Worm (Caenorhabditis elegans) whole organism, L3 larva: ENCODE data around the gene cyb-1.
"Not testable (repeated sequence)": the region's sequence is repeated elsewhere in the genome, so short reads cannot be mapped to it uniquely, and the experiment has no call there.

ENCODE experiments used
- R02D3.7 ChIP-seq: fragments of 150-350 bp; optimal IDR thresholded peaks from 2 replicates; lab custom pipeline; 2014; ENCODE audit warnings: missing biosample characterization, missing genetic modification characterization
- ceh-16 ChIP-seq: sonication (generic microtip); optimal IDR thresholded peaks from 2 replicates; lab custom pipeline; 2017; ENCODE audit warnings: missing biosample characterization, missing genetic modification characterization
- ceh-28 ChIP-seq: fragments of 150-350 bp; optimal IDR thresholded peaks from 2 replicates; lab custom pipeline; 2014; ENCODE audit warnings: missing biosample characterization, missing genetic modification reagents, missing genetic modification characterization
- ceh-9 ChIP-seq: sonication (generic microtip); optimal IDR thresholded peaks from 2 replicates; lab custom pipeline; 2018; ENCODE audit warnings: missing biosample characterization, missing genetic modification characterization
- daf-12 ChIP-seq: fragments of 150-350 bp; optimal IDR thresholded peaks from 2 replicates; lab custom pipeline; 2014; ENCODE audit warnings: missing biosample characterization, missing genetic modification reagents, missing genetic modification characterization
- egl-5 ChIP-seq: fragments of 150-350 bp; optimal IDR thresholded peaks from 2 replicates; lab custom pipeline; 2017; ENCODE audit warnings: missing biosample characterization, missing genetic modification reagents, missing genetic modification characterization, inconsistent platforms
- elt-1 ChIP-seq: fragments of 150-350 bp; optimal IDR thresholded peaks from 2 replicates; lab custom pipeline; 2014; ENCODE audit warnings: missing biosample characterization, missing genetic modification characterization
- elt-2 ChIP-seq: sonication (generic microtip); optimal IDR thresholded peaks from 2 replicates; lab custom pipeline; 2016; ENCODE audit warnings: missing genetic modification reagents, mild to moderate bottlenecking, missing genetic modification characterization, missing compliant biosample characterization
- elt-3 ChIP-seq, 3 experiments: fragments of 150-350 bp in 1 of 3; sonication (generic microtip) in 2 of 3; optimal IDR thresholded peaks; 2 replicates in 2 of 3; 4 replicates in 1 of 3; lab custom pipeline; 2014 to 2017; ENCODE audit warnings: missing biosample characterization in 3 of 3, missing genetic modification characterization in 3 of 3
- eor-1 ChIP-seq, 2 experiments: fragments of 150-350 bp; optimal IDR thresholded peaks; 2 replicates each; lab custom pipeline; 2014 to 2018; ENCODE audit warnings: missing biosample characterization in 2 of 2, missing genetic modification characterization in 2 of 2
- fkh-10 ChIP-seq: sonication (generic microtip); optimal IDR thresholded peaks from 2 replicates; lab custom pipeline; 2017; ENCODE audit warnings: missing biosample characterization, missing genetic modification reagents, missing genetic modification characterization
- fkh-2 ChIP-seq: fragments of 150-350 bp; optimal IDR thresholded peaks from 2 replicates; lab custom pipeline; 2014; ENCODE audit warnings: missing biosample characterization, missing genetic modification reagents, missing genetic modification characterization
- fos-1 ChIP-seq: fragments of 150-350 bp; optimal IDR thresholded peaks from 2 replicates; lab custom pipeline; 2014; ENCODE audit warnings: missing biosample characterization, missing genetic modification characterization
- hmg-11 ChIP-seq: sonication (generic microtip); optimal IDR thresholded peaks from 2 replicates; lab custom pipeline; 2016; ENCODE audit warnings: missing genetic modification characterization, missing compliant biosample characterization
- jun-1 ChIP-seq: fragments of 150-350 bp; optimal IDR thresholded peaks from 2 replicates; lab custom pipeline; 2014; ENCODE audit warnings: missing biosample characterization, missing genetic modification reagents, missing genetic modification characterization
- lin-39 ChIP-seq: fragments of 150-350 bp; optimal IDR thresholded peaks from 2 replicates; lab custom pipeline; 2018; ENCODE audit warnings: missing biosample characterization, missing genetic modification reagents, missing genetic modification characterization
- lsy-12 ChIP-seq: sonication (generic microtip); optimal IDR thresholded peaks from 2 replicates; lab custom pipeline; 2016; ENCODE audit warnings: mild to moderate bottlenecking, missing genetic modification characterization, missing compliant biosample characterization
- mml-1 ChIP-seq: fragments of 150-350 bp; sonication (generic microtip); optimal IDR thresholded peaks from 3 replicates; lab custom pipeline; 2014; ENCODE audit warnings: missing biosample characterization, missing genetic modification characterization
- nfya-1 ChIP-seq: sonication (generic microtip); optimal IDR thresholded peaks from 2 replicates; lab custom pipeline; 2017; ENCODE audit warnings: missing genetic modification characterization, mild to moderate bottlenecking, missing compliant biosample characterization, antibody characterized with exemption, moderate library complexity; ENCODE audit not compliant: insufficient read depth
- nhr-11 ChIP-seq: fragments of 150-350 bp; optimal IDR thresholded peaks from 2 replicates; lab custom pipeline; 2014; ENCODE audit warnings: missing biosample characterization, missing genetic modification characterization
- nhr-23 ChIP-seq: fragments of 150-350 bp; optimal IDR thresholded peaks from 2 replicates; lab custom pipeline; 2014; ENCODE audit warnings: missing biosample characterization, missing genetic modification reagents, missing genetic modification characterization
- nhr-237 ChIP-seq: fragments of 150-350 bp; optimal IDR thresholded peaks from 2 replicates; lab custom pipeline; 2014; ENCODE audit warnings: missing biosample characterization, missing genetic modification characterization
- nhr-25 ChIP-seq: sonication (generic microtip); optimal IDR thresholded peaks from 2 replicates; lab custom pipeline; 2017; ENCODE audit warnings: missing biosample characterization, missing genetic modification characterization
- nhr-28 ChIP-seq: fragments of 150-350 bp; optimal IDR thresholded peaks from 2 replicates; lab custom pipeline; 2014; ENCODE audit warnings: missing biosample characterization, missing genetic modification characterization
- nhr-43 ChIP-seq: sonication (generic microtip); optimal IDR thresholded peaks from 2 replicates; lab custom pipeline; 2016; ENCODE audit warnings: mild to moderate bottlenecking, missing genetic modification characterization, missing compliant biosample characterization; ENCODE audit not compliant: poor library complexity, severe bottlenecking
- nhr-67 ChIP-seq: fragments of 150-350 bp; optimal IDR thresholded peaks from 2 replicates; lab custom pipeline; 2014; ENCODE audit warnings: missing biosample characterization, missing genetic modification characterization
- nhr-76 ChIP-seq: fragments of 150-350 bp; sonication (generic microtip); optimal IDR thresholded peaks from 5 replicates; lab custom pipeline; 2014; ENCODE audit warnings: missing biosample characterization, missing genetic modification characterization
- nhr-77 ChIP-seq: fragments of 150-350 bp; optimal IDR thresholded peaks from 2 replicates; lab custom pipeline; 2014; ENCODE audit warnings: missing biosample characterization, missing genetic modification characterization
- sea-2 ChIP-seq: fragments of 150-350 bp; sonication (generic microtip); optimal IDR thresholded peaks from 4 replicates; lab custom pipeline; 2014; ENCODE audit warnings: missing biosample characterization, missing genetic modification reagents, missing genetic modification characterization
- skn-1 ChIP-seq: fragments of 150-350 bp; optimal IDR thresholded peaks from 2 replicates; lab custom pipeline; 2014; ENCODE audit warnings: missing biosample characterization, missing genetic modification characterization
- snpc-4 ChIP-seq: fragments of 150-350 bp; optimal IDR thresholded peaks from 2 replicates; lab custom pipeline; 2014; ENCODE audit warnings: missing biosample characterization, missing genetic modification characterization
- tbx-2 ChIP-seq: sonication (generic microtip); optimal IDR thresholded peaks from 2 replicates; lab custom pipeline; 2016; ENCODE audit warnings: mild to moderate bottlenecking, missing genetic modification characterization, missing compliant biosample characterization
- unc-39 ChIP-seq: sonication (generic microtip); optimal IDR thresholded peaks from 4 replicates; lab custom pipeline; 2017; ENCODE audit warnings: missing biosample characterization, missing genetic modification characterization
- zag-1 ChIP-seq: fragments of 150-350 bp; optimal IDR thresholded peaks from 2 replicates; lab custom pipeline; 2014; ENCODE audit warnings: missing biosample characterization, missing genetic modification characterization
- ztf-11 ChIP-seq: fragments of 150-350 bp; optimal IDR thresholded peaks from 2 replicates; lab custom pipeline; 2014; ENCODE audit warnings: missing biosample characterization, missing genetic modification characterization

Gene cyb-1

ce11 chrIV:10750041-10750440, 15.0 kb downstream of the cyb-1 start, which contains the start of gene T25B9.1:
TSS of gene T25B9.1 (minus strand) at chrIV:10750141.
- TF ChIP-seq unc-39 (tag; lab: Kevin White, UChicago) (no peak), nhr-11 (tag; lab: Kevin White, UChicago) (no peak), nhr-43 (no peak), R02D3.7 (no peak), mml-1 (tag; lab: Kevin White, UChicago) (no peak), hmg-11 (tag; lab: Kevin White, UChicago) (no peak), lin-39 (tag; lab: Kevin White, UChicago) (no peak), nhr-76 (tag; lab: Kevin White, UChicago) (no peak), elt-3 (tag; optimal IDR thresholded peaks at IDR 0.05; lab: Kevin White, UChicago) (no peak), nhr-67 (tag; lab: Kevin White, UChicago) (no peak), nhr-237 (tag; lab: Kevin White, UChicago) (no peak), nhr-25 (tag; lab: Kevin White, UChicago) (no peak), ztf-11 (tag; lab: Kevin White, UChicago) (no peak), elt-1 (tag; lab: Kevin White, UChicago) (no peak), fkh-10 (GFP tag; lab: Kevin White, UChicago) (no peak), daf-12 (tag; lab: Kevin White, UChicago) (no peak), nhr-23 (tag; lab: Kevin White, UChicago) (no peak), ceh-28 (tag; lab: Kevin White, UChicago) (no peak)

ce11 chrIV:10751740-10752139, 16.7 kb downstream of the cyb-1 start, which contains the start of gene T25B9.2:
TSS of gene T25B9.2 (minus strand) at chrIV:10751840.
- not testable (repeated sequence) for TF ChIP-seq nhr-237 (tag; lab: Kevin White, UChicago); nhr-28 (tag; lab: Kevin White, UChicago); eor-1 (tag; optimal IDR thresholded peaks at IDR 0.05; lab: Kevin White, UChicago)

- TF ChIP-seq lsy-12 = no peak
- no peak for TF ChIP-seq nhr-25 (tag; lab: Kevin White, UChicago)
- no peak for TF ChIP-seq snpc-4 (tag; lab: Kevin White, UChicago)
- no peak for TF ChIP-seq nhr-28 (tag; lab: Kevin White, UChicago)
- TF ChIP-seq skn-1 = no peak
- TF ChIP-seq ceh-16 = no peak
- no peak for TF ChIP-seq mml-1 (tag; lab: Kevin White, UChicago)
- no peak for TF ChIP-seq eor-1 (tag; optimal IDR thresholded peaks at IDR 0.05; lab: Kevin White, UChicago)
- no peak for TF ChIP-seq zag-1 (tag; lab: Kevin White, UChicago)
- TF ChIP-seq ceh-28 (tag; lab: Kevin White, UChicago) = no peak
- no peak for TF ChIP-seq ztf-11 (tag; lab: Kevin White, UChicago)
- no peak for TF ChIP-seq nfya-1 (tag; lab: Kevin White, UChicago)
- no peak for TF ChIP-seq elt-2 (tag; lab: Kevin White, UChicago)
- no peak for TF ChIP-seq egl-5 (tag; lab: Kevin White, UChicago)
- TF ChIP-seq nhr-77 (tag; lab: Kevin White, UChicago) = no peak
- TF ChIP-seq fos-1 (tag; lab: Kevin White, UChicago) = no peak
Observed at ce11 chrIV:10754685-10755084, 19.7 kb downstream of the cyb-1 start, which contains the start of gene T25B9.5. TSS of gene T25B9.5 (minus strand) at chrIV:10754785.

- TF ChIP-seq elt-3 (tag; optimal IDR thresholded peaks at IDR 0.05; lab: Kevin White, UChicago) = no peak
- no peak for TF ChIP-seq ceh-9 (tag; lab: Kevin White, UChicago)
- TF ChIP-seq fkh-2 = no peak
- TF ChIP-seq tbx-2 (tag; lab: Kevin White, UChicago) = no peak
- TF ChIP-seq lin-39 (tag; lab: Kevin White, UChicago) = no peak
- TF ChIP-seq nfya-1 (tag; lab: Kevin White, UChicago) = no peak
- no peak for TF ChIP-seq egl-5 (tag; lab: Kevin White, UChicago)
- no peak for TF ChIP-seq eor-1 (tag; optimal IDR thresholded peaks at IDR 0.05; lab: Kevin White, UChicago)
- no peak for TF ChIP-seq hmg-11 (tag; lab: Kevin White, UChicago)
- no peak for TF ChIP-seq nhr-25 (tag; lab: Kevin White, UChicago)
- no peak for TF ChIP-seq sea-2 (GFP tag; lab: Kevin White, UChicago)
- TF ChIP-seq jun-1 (tag; lab: Kevin White, UChicago) = no peak
Observed at ce11 chrIV:10757616-10758193, 22.7 kb downstream of the cyb-1 start, which contains the start of the genes T25B9.4 and T25B9.6. TSS of gene T25B9.4 (minus strand) at chrIV:10757716. TSS of gene T25B9.6 (plus strand) at chrIV:10758143.
